Worm (Caenorhabditis elegans): ENCODE data around the gene F40F9.10.

ce11 chrV:9689364-9689763 is 24.1 kb downstream of the F40F9.10 start:
- TF ChIP-seq syd-9 (tag; optimal IDR thresholded peaks at IDR 0.05) (no peak), Y22D7AL.16 (tag; optimal IDR thresholded peaks at IDR 0.05) (no peak), hlh-30 (tag; optimal IDR thresholded peaks at IDR 0.05; ENCODE audit: insufficient read depth) (no peak), ama-1 (optimal IDR thresholded peaks at IDR 0.05) (no peak), unc-42 (tag; optimal IDR thresholded peaks at IDR 0.05) (no peak), ceh-9 (tag; optimal IDR thresholded peaks at IDR 0.05) (no peak), lin-11 (tag; optimal IDR thresholded peaks at IDR 0.05) (no peak), dve-1 (tag; optimal IDR thresholded peaks at IDR 0.05) (no peak)
